Worm (Caenorhabditis elegans) whole organism, late embryonic: ENCODE results near the gene aexr-1.

Source experiments
- K09A11.1 ChIP-seq: sonication (generic microtip); optimal IDR thresholded peaks from 2 replicates; lab custom pipeline; 2017; ENCODE audit warnings: antibody characterized with exemption, mild to moderate bottlenecking, missing genetic modification characterization, missing compliant biosample characterization; ENCODE audit not compliant: insufficient read depth
- Y22D7AL.16 ChIP-seq: sonication (generic microtip); optimal IDR thresholded peaks from 2 replicates; lab custom pipeline; 2016; ENCODE audit warnings: missing genetic modification characterization, missing compliant biosample characterization
- ahr-1 ChIP-seq: sonication (generic microtip); optimal IDR thresholded peaks from 2 replicates; lab custom pipeline; 2016; ENCODE audit warnings: missing genetic modification characterization, missing compliant biosample characterization
- ceh-18 ChIP-seq: sonication (generic microtip); optimal IDR thresholded peaks from 2 replicates; lab custom pipeline; 2016; ENCODE audit warnings: missing genetic modification characterization, missing compliant biosample characterization
- ceh-19 ChIP-seq: fragments of 200-800 bp; sonication (Bioruptor generic); optimal IDR thresholded peaks from 2 replicates; lab custom pipeline; 2018; ENCODE audit warnings: mild to moderate bottlenecking, missing genetic modification characterization, missing compliant biosample characterization
- ceh-31 ChIP-seq: sonication (generic microtip); optimal IDR thresholded peaks from 2 replicates; lab custom pipeline; 2016; ENCODE audit warnings: missing genetic modification characterization, missing compliant biosample characterization
- ceh-48 ChIP-seq: sonication (generic microtip); optimal IDR thresholded peaks from 2 replicates; lab custom pipeline; 2016; ENCODE audit warnings: missing genetic modification characterization, inconsistent platforms, missing compliant biosample characterization
- ceh-6 ChIP-seq: fragments of 200-800 bp; sonication (Bioruptor generic); optimal IDR thresholded peaks from 2 replicates; lab custom pipeline; 2018; ENCODE audit warnings: mild to moderate bottlenecking, missing genetic modification characterization, missing compliant biosample characterization
- elt-2 ChIP-seq: sonication (generic microtip); optimal IDR thresholded peaks from 2 replicates; lab custom pipeline; 2016; ENCODE audit warnings: missing genetic modification reagents, missing genetic modification characterization, missing compliant biosample characterization
- ets-4 ChIP-seq: sonication (generic microtip); optimal IDR thresholded peaks from 2 replicates; lab custom pipeline; 2016; ENCODE audit warnings: missing genetic modification characterization, missing compliant biosample characterization
- gmeb-2 ChIP-seq: sonication (generic microtip); optimal IDR thresholded peaks from 2 replicates; lab custom pipeline; 2016; ENCODE audit warnings: missing genetic modification characterization, inconsistent platforms, missing compliant biosample characterization
- hlh-15 ChIP-seq: sonication (generic microtip); optimal IDR thresholded peaks from 2 replicates; lab custom pipeline; 2016; ENCODE audit warnings: missing genetic modification characterization, missing compliant biosample characterization
- hlh-8 ChIP-seq: sonication (generic microtip); optimal IDR thresholded peaks from 2 replicates; lab custom pipeline; 2016; ENCODE audit warnings: missing genotype, missing genetic modification characterization, missing compliant biosample characterization
- lim-6 ChIP-seq: sonication (generic microtip); optimal IDR thresholded peaks from 2 replicates; lab custom pipeline; 2016; ENCODE audit warnings: missing genetic modification characterization, missing compliant biosample characterization
- nfya-1 ChIP-seq: sonication (generic microtip); optimal IDR thresholded peaks from 2 replicates; lab custom pipeline; 2017; ENCODE audit warnings: missing genetic modification characterization, mild to moderate bottlenecking, missing compliant biosample characterization, antibody characterized with exemption, moderate library complexity
- nhr-11 ChIP-seq: fragments of 150-350 bp; optimal IDR thresholded peaks from 2 replicates; lab custom pipeline; 2014; ENCODE audit warnings: missing biosample characterization, missing genetic modification characterization
- odd-2 ChIP-seq: sonication (generic microtip); optimal IDR thresholded peaks from 2 replicates; lab custom pipeline; 2017; ENCODE audit warnings: antibody characterized with exemption, mild to moderate bottlenecking, missing genetic modification characterization, missing compliant biosample characterization
- pat-9 ChIP-seq: fragments of 200-800 bp; sonication (Bioruptor generic); optimal IDR thresholded peaks from 2 replicates; lab custom pipeline; 2018; ENCODE audit warnings: mild to moderate bottlenecking, missing genetic modification characterization, moderate library complexity, missing compliant biosample characterization
- pax-1 ChIP-seq: fragments of 150-350 bp; optimal IDR thresholded peaks from 2 replicates; lab custom pipeline; 2014; ENCODE audit warnings: missing biosample characterization, missing genetic modification characterization
- pha-4 ChIP-seq: fragments of 150-350 bp; optimal IDR thresholded peaks from 2 replicates; lab custom pipeline; 2018; ENCODE audit warnings: missing biosample characterization, missing genetic modification reagents, missing genetic modification characterization
- pros-1 ChIP-seq: fragments of 150-350 bp; optimal IDR thresholded peaks from 2 replicates; lab custom pipeline; 2014; ENCODE audit warnings: missing biosample characterization, missing genetic modification reagents, missing genetic modification characterization
- ref-2 ChIP-seq: sonication (generic microtip); optimal IDR thresholded peaks from 2 replicates; lab custom pipeline; 2016; ENCODE audit warnings: missing genetic modification characterization, missing compliant biosample characterization
- rnt-1 ChIP-seq: sonication (generic microtip); optimal IDR thresholded peaks from 2 replicates; lab custom pipeline; 2016; ENCODE audit warnings: missing genetic modification characterization, missing compliant biosample characterization
- tbx-2 ChIP-seq: sonication (generic microtip); optimal IDR thresholded peaks from 2 replicates; lab custom pipeline; 2016; ENCODE audit warnings: missing genetic modification characterization, missing compliant biosample characterization
- unc-42 ChIP-seq: sonication (generic microtip); optimal IDR thresholded peaks from 2 replicates; lab custom pipeline; 2016; ENCODE audit warnings: missing genotype, missing genetic modification characterization, missing compliant biosample characterization
- unc-55 ChIP-seq: sonication (generic microtip); optimal IDR thresholded peaks from 2 replicates; lab custom pipeline; 2017; ENCODE audit warnings: missing biosample characterization, missing genetic modification reagents, missing genetic modification characterization
- zip-5 ChIP-seq: sonication (generic microtip); optimal IDR thresholded peaks from 2 replicates; lab custom pipeline; 2016; ENCODE audit warnings: missing genetic modification characterization, missing compliant biosample characterization

aexr-1 gene

DNA sequence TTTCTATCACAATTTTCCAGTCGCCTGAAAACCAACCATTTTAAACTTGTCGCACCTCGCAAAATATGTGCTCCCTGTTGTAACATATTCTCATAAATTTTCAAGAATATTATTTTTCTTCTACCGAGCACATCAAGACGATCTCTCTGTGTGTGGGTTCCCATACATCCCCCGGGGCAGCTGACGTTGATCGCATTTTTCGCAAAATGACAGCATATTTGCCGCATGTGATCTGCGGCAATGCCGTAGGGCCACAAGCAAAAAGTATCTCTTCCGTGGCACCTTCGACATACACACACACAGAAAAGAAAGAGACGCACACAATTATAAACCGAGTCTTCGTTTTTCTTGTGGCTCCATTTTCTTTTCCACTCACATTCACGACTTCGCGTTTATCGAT lies 43.4 kb downstream of the aexr-1 start:
- TF ChIP-seq zip-5 (no peak), rnt-1 (tag; lab: Kevin White, UChicago) (peak; percentile 59), ceh-18 (tag; lab: Kevin White, UChicago) (peak; percentile 76), ceh-48 (tag; lab: Kevin White, UChicago) (no peak), ets-4 (tag; lab: Kevin White, UChicago) (no peak), unc-55 (GFP tag; lab: Kevin White, UChicago) (peak; percentile 42), elt-2 (tag; lab: Kevin White, UChicago) (no peak), ref-2 (no peak)

- TF ChIP-seq ceh-31 (tag; lab: Kevin White, UChicago), result no peak
- TF ChIP-seq ceh-19 (GFP tag; lab: Kevin White, UChicago), result no peak
- no peak for TF ChIP-seq ceh-18 (tag; lab: Kevin White, UChicago)
- TF ChIP-seq hlh-8 (tag; lab: Kevin White, UChicago), result no peak
- no peak for TF ChIP-seq zip-5
- no peak for TF ChIP-seq Y22D7AL.16 (tag; lab: Kevin White, UChicago)
- TF ChIP-seq hlh-15, result no peak
- TF ChIP-seq ceh-48 (tag; lab: Kevin White, UChicago), result no peak
- no peak for TF ChIP-seq ceh-6 (GFP tag; lab: Kevin White, UChicago)
- no peak for TF ChIP-seq odd-2 (tag; lab: Kevin White, UChicago)
- no peak for TF ChIP-seq gmeb-2 (tag; lab: Kevin White, UChicago)
Measured at ce11 chrX:6588495-6588894, 46.6 kb downstream of the aexr-1 start, which contains the start of gene fbxl-4. fbxl-4 (plus strand) TSS chrX:6588795.

DNA sequence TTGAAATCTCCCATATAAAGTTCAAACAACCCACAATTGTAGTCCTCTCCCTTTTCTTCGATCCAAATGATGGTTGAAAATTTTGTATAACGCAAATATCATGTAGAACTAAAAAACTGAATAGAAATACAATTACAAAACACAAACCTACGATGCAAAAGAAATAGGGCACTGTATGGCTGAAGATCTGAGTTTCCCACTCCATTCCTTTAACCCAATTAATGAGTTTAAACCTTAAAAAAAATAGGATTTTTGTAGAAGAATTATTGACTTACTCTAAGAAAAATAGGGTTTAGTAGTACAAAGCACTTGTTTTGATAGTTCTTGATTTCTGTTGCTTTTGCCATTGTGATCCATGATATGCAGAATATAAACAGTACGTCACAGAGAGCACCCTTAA lies 51.7 kb downstream of the aexr-1 start:
- TF ChIP-seq hlh-15 (no peak), ahr-1 (no peak), pros-1 (no peak), pha-4 (no peak), lim-6 (tag; lab: Kevin White, UChicago) (no peak), K09A11.1 (tag; lab: Kevin White, UChicago) (no peak), unc-42 (tag; lab: Kevin White, UChicago) (no peak), nfya-1 (tag; lab: Kevin White, UChicago) (no peak), tbx-2 (no peak), rnt-1 (tag; lab: Kevin White, UChicago) (no peak), ceh-18 (tag; lab: Kevin White, UChicago) (no peak), pat-9 (tag; lab: Kevin White, UChicago) (no peak), gmeb-2 (tag; lab: Kevin White, UChicago) (no peak), nhr-11 (tag; lab: Kevin White, UChicago) (no peak), pax-1 (tag; lab: Kevin White, UChicago) (no peak)
- TF ChIP-seq, all 69 proteins: peak for 0
